Worm (Caenorhabditis elegans): ENCODE measurements around the gene T03F7.5.

The T03F7.5 gene

DNA sequence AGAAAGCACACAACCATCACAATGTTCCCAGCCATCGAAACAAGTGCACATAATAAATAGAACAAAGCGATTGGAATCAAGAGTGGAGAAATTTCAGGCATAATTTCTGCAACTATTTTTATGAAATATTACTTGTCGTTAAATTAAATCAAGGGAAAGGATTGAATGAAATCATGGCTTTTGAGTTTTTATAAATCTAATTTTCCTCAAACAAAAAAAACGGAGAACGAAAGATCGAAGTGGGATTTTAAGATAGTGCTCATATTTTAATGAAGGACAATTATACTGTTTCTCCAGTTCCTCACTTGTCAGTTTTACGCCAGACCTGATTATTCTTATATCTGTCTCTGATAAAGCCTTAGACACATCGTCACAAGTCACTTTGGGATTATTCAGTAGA lies 46.1 kb downstream of the T03F7.5 start, which contains the start of gene srsx-33:
TSS of gene srsx-33 (minus strand) at position 101 of the 400 bp plus-strand sequence.
- TF ChIP-seq W03F9.2 (tag; optimal IDR thresholded peaks at IDR 0.05) (no peak), him-1 (tag; optimal IDR thresholded peaks at IDR 0.05) (no peak), dao-5 (tag; optimal IDR thresholded peaks at IDR 0.05) (no peak)

DNA sequence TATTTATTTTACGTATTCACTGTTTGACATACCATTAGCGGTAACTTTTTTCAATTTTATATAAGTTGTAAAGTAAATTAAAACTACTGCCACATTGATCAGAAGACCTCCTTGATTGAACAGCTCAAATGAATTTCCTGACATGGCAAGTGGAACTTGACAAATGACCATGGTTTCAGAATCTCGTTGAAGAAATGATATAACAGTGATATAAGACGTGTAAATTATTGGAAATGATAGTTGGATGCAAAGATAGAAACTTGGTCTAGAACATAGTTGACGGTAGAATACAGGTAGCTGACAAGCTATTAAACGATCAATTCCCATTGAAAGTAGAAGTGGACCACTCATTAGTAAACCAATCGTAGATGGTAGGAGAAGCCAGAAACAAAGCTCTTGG lies 46.7 kb downstream of the T03F7.5 start:
- TF ChIP-seq him-1 (tag; optimal IDR thresholded peaks at IDR 0.05) (no peak), dao-5 (tag; optimal IDR thresholded peaks at IDR 0.05) (no peak), W03F9.2 (tag; optimal IDR thresholded peaks at IDR 0.05) (no peak)

DNA sequence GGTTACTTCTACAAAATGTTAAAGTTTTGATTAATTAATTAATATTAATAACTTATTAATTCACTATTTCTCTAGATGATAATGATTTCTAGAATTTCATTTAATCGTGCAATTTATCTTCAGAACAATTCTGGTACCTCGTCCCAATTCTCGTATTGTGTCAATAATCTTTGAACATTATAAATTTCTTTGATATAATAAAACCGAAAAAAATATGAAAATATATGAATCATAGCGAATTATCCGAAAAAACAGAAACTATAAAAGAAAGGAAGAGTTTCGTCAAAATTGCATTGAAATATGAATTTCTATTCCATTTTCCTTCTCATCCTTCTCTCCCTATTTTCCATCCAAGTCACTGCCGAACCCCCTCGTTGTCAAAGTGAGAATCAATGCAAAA lies 47.8 kb downstream of the T03F7.5 start, which contains the start of gene T19B10.12:
TSS of gene T19B10.12 (plus strand) at position 301 of the 400 bp plus-strand sequence.
- TF ChIP-seq dao-5 (tag; optimal IDR thresholded peaks at IDR 0.05) (no peak), him-1 (tag; optimal IDR thresholded peaks at IDR 0.05) (no peak), W03F9.2 (tag; optimal IDR thresholded peaks at IDR 0.05) (no peak)

DNA sequence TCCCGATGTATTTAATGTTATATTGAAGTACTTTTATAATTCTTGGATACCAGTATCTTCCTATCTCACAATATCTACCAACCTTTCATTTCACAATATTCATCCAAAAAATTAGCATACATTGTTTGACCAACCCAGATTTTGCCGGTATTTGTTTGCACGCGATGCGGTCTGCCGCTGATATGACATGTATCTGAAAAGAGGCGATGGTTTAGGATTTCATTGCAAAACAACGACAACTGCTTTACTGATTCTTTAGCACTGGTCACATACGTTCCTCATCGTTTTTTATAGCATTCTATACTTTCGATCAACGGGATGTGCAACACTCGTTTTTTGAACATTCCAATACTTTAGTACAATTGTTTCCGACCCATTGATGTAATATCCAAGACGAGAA lies 50.7 kb downstream of the T03F7.5 start, which contains the start of gene mam-4:
TSS of gene mam-4 (plus strand) at position 301 of the 400 bp plus-strand sequence.
- TF ChIP-seq W03F9.2 (tag; optimal IDR thresholded peaks at IDR 0.05) (no peak), him-1 (tag; optimal IDR thresholded peaks at IDR 0.05) (no peak), dao-5 (tag; optimal IDR thresholded peaks at IDR 0.05) (no peak)
